Worm (Caenorhabditis elegans): ENCODE results near the gene Y49F6A.11.

The Y49F6A.11 gene

ce11 chrII:3556584-3556983, 42.0 kb downstream of the Y49F6A.11 start:
- TF ChIP-seq T22C8.4 (GFP tag; IDR thresholded peaks at IDR 0.05): no peak
- no peak for TF ChIP-seq ref-1 (GFP tag; conservative IDR thresholded peaks at IDR 0.05)
- TF ChIP-seq ztf-29 (GFP tag; IDR thresholded peaks at IDR 0.05): no peak
- TF ChIP-seq med-1 (GFP tag; optimal IDR thresholded peaks at IDR 0.05; ENCODE audit: insufficient read depth): no peak
- no peak for TF ChIP-seq ztf-23 (GFP tag; IDR thresholded peaks at IDR 0.05)
- TF ChIP-seq klf-2 (GFP tag; conservative IDR thresholded peaks at IDR 0.05): no peak
- no peak for TF ChIP-seq cog-1 (tag; optimal IDR thresholded peaks at IDR 0.05)
- no peak for TF ChIP-seq tab-1 (GFP tag; IDR thresholded peaks at IDR 0.05)

- no peak for TF ChIP-seq med-1 (GFP tag; optimal IDR thresholded peaks at IDR 0.05; ENCODE audit: insufficient read depth)
- TF ChIP-seq ref-1 (GFP tag; conservative IDR thresholded peaks at IDR 0.05): no peak
- TF ChIP-seq T22C8.4 (GFP tag; IDR thresholded peaks at IDR 0.05): no peak
- TF ChIP-seq ztf-23 (GFP tag; IDR thresholded peaks at IDR 0.05): no peak
- no peak for TF ChIP-seq ztf-29 (GFP tag; IDR thresholded peaks at IDR 0.05)
- TF ChIP-seq tab-1 (GFP tag; IDR thresholded peaks at IDR 0.05): no peak
- TF ChIP-seq cog-1 (tag; optimal IDR thresholded peaks at IDR 0.05): no peak
- no peak for TF ChIP-seq flt-1 (GFP tag; IDR thresholded peaks at IDR 0.05)
- no peak for TF ChIP-seq klf-2 (GFP tag; conservative IDR thresholded peaks at IDR 0.05)
These were observed 43.3 kb downstream of the Y49F6A.11 start for ce11 chrII:3555281-3555680.

ce11 chrII:3554673-3555072, 43.9 kb downstream of the Y49F6A.11 start:
- TF ChIP-seq tab-1 (GFP tag; IDR thresholded peaks at IDR 0.05) (no peak), cog-1 (tag; optimal IDR thresholded peaks at IDR 0.05) (no peak)

ce11 chrII:3553453-3553852, 45.2 kb downstream of the Y49F6A.11 start, which contains the start of gene dnc-3:
Gene dnc-3 (plus strand): TSS chrII:3553724.
- no peak for TF ChIP-seq T22C8.4 (GFP tag; IDR thresholded peaks at IDR 0.05)
- peak; percentile 27 for TF ChIP-seq cog-1 (tag; optimal IDR thresholded peaks at IDR 0.05)

- TF ChIP-seq ref-1 (GFP tag; conservative IDR thresholded peaks at IDR 0.05) (no peak), ztf-29 (GFP tag; IDR thresholded peaks at IDR 0.05) (no peak), cog-1 (tag; optimal IDR thresholded peaks at IDR 0.05) (no peak), med-1 (GFP tag; optimal IDR thresholded peaks at IDR 0.05; ENCODE audit: insufficient read depth) (no peak), T22C8.4 (GFP tag; IDR thresholded peaks at IDR 0.05) (no peak), flt-1 (GFP tag; IDR thresholded peaks at IDR 0.05) (no peak)
These were observed 48.3 kb downstream of the Y49F6A.11 start, which contains the start of gene W10G11.19 for ce11 chrII:3550352-3550751. Gene W10G11.19 (plus strand): TSS chrII:3550652.
